Worm (Caenorhabditis elegans): ENCODE data around the gene marc-5.
"Not testable (repeated sequence)": the region's sequence is repeated elsewhere in the genome, so short reads cannot be mapped to it uniquely, and the experiment has no call there.

Gene marc-5

ce11 chrII:12318541-12318940 lies 60.8 kb downstream of the marc-5 start, which contains the start of gene sre-49:
Gene sre-49 (plus strand): TSS chrII:12318841.
- TF ChIP-seq C34F6.9 (tag; optimal IDR thresholded peaks at IDR 0.05); sma-3 (GFP tag; optimal IDR thresholded peaks at IDR 0.05); lin-11 (tag; optimal IDR thresholded peaks at IDR 0.05): not testable (repeated sequence)

DNA sequence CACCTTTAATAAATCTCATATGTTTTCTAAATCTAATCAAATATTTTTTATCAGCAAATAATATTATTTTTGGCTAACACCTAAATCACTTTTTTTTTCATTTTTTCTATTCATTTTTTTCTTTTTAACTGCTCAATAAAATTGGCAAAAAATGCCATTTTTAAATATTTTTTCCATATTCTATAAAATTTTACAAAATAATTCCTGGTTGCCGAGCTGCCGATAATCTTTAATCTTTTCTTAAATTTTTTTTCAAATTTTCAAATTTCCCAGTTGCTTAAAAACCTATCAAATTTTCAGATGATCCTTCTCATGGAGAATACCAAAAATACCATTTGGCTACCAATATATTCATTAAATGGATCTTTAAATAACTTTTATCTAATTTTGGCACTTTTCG lies 67.8 kb downstream of the marc-5 start, which contains the start of gene sre-51:
TSS of gene sre-51 (plus strand) at position 301 of the 400 bp plus-strand sequence.
- TF ChIP-seq nhr-10 (tag; optimal IDR thresholded peaks at IDR 0.05) (no peak), alr-1 (tag; optimal IDR thresholded peaks at IDR 0.05) (no peak), R02D3.7 (tag; optimal IDR thresholded peaks at IDR 0.05) (no peak), crh-2 (tag; optimal IDR thresholded peaks at IDR 0.05) (no peak), nhr-12 (tag; optimal IDR thresholded peaks at IDR 0.05) (no peak), skn-1 (tag; optimal IDR thresholded peaks at IDR 0.05) (no peak), F13H6.1 (tag; optimal IDR thresholded peaks at IDR 0.05) (no peak), nhr-237 (tag; optimal IDR thresholded peaks at IDR 0.05) (no peak)

- no peak for TF ChIP-seq aly-2 (tag; optimal IDR thresholded peaks at IDR 0.05)
- no peak for TF ChIP-seq C34F6.9 (tag; optimal IDR thresholded peaks at IDR 0.05)
- no peak for TF ChIP-seq unc-62 (GFP tag; optimal IDR thresholded peaks at IDR 0.05)
- no peak for TF ChIP-seq nhr-77 (tag; optimal IDR thresholded peaks at IDR 0.05)
- no peak for TF ChIP-seq ztf-11 (tag; optimal IDR thresholded peaks at IDR 0.05)
- no peak for TF ChIP-seq mbf-1 (tag; optimal IDR thresholded peaks at IDR 0.05)
- no peak for TF ChIP-seq nhr-6 (tag; optimal IDR thresholded peaks at IDR 0.05)
- no peak for TF ChIP-seq mdl-1 (tag; optimal IDR thresholded peaks at IDR 0.05)
- no peak for TF ChIP-seq Y55F3AM.14 (GFP tag; optimal IDR thresholded peaks at IDR 0.05)
- TF ChIP-seq ztf-1 (GFP tag; conservative IDR thresholded peaks at IDR 0.05), result no peak
- no peak for TF ChIP-seq lin-11 (tag; optimal IDR thresholded peaks at IDR 0.05)
- TF ChIP-seq skn-1 (tag; optimal IDR thresholded peaks at IDR 0.05), result no peak
- TF ChIP-seq egl-27 (tag; optimal IDR thresholded peaks at IDR 0.05), result no peak
- TF ChIP-seq dmd-4 (tag; optimal IDR thresholded peaks at IDR 0.05), result no peak
- TF ChIP-seq lsy-2 (tag; optimal IDR thresholded peaks at IDR 0.05), result no peak
- no peak for TF ChIP-seq nhr-11 (tag; optimal IDR thresholded peaks at IDR 0.05)
- no peak for TF ChIP-seq nhr-237 (tag; optimal IDR thresholded peaks at IDR 0.05)
- TF ChIP-seq sma-9 (GFP tag; optimal IDR thresholded peaks at IDR 0.05), result no peak
- no peak for TF ChIP-seq sma-9 (tag; optimal IDR thresholded peaks at IDR 0.05)
- no peak for TF ChIP-seq nhr-25 (tag; optimal IDR thresholded peaks at IDR 0.05)
Measured at ce11 chrII:12309614-12310013, 69.7 kb downstream of the marc-5 start, which contains the start of gene C50E10.2. Gene C50E10.2 (minus strand): TSS chrII:12309714.
